Worm (Caenorhabditis elegans) whole organism, L1 larva: Measurements from ENCODE around the gene T10C6.6.
A peak's percentile ranks its signal among the peaks of the same experiment; 100 is the strongest.

Experiments
- C34B4.2 ChIP-seq: sonication (generic microtip); optimal IDR thresholded peaks from 2 replicates; lab custom pipeline; 2017; ENCODE audit warnings: mild to moderate bottlenecking, missing genetic modification characterization, missing compliant biosample characterization
- F16B12.6 ChIP-seq: fragments of 150-350 bp; optimal IDR thresholded peaks from 2 replicates; lab custom pipeline; 2014; ENCODE audit warnings: missing biosample characterization, missing genetic modification characterization
- Y116A8C.19 ChIP-seq: sonication (generic microtip); optimal IDR thresholded peaks from 2 replicates; lab custom pipeline; 2016; ENCODE audit warnings: missing compliant biosample characterization, missing genetic modification characterization, borderline replicate concordance
- alr-1 ChIP-seq: fragments of 200-800 bp; sonication (Bioruptor generic); optimal IDR thresholded peaks from 2 replicates; lab custom pipeline; 2018; ENCODE audit warnings: borderline replicate concordance, mild to moderate bottlenecking, missing genetic modification characterization, missing compliant biosample characterization
- blmp-1 ChIP-seq: fragments of 150-350 bp; optimal IDR thresholded peaks from 2 replicates; lab custom pipeline; 2014; ENCODE audit warnings: missing biosample characterization, missing genetic modification characterization
- ceh-8 ChIP-seq: fragments of 200-800 bp; sonication (Bioruptor generic); optimal IDR thresholded peaks from 2 replicates; lab custom pipeline; 2018; ENCODE audit warnings: mild to moderate bottlenecking, missing genetic modification characterization, moderate library complexity, missing compliant biosample characterization
- ceh-82 ChIP-seq, 3 experiments: fragments of 150-350 bp in 1 of 3; sonication (generic microtip) in 2 of 3; optimal IDR thresholded peaks; 2 replicates each; lab custom pipeline; 2014 to 2017; ENCODE audit warnings: missing biosample characterization in 3 of 3, missing genetic modification characterization in 3 of 3
- ceh-88 ChIP-seq: fragments of 200-800 bp; sonication (Bioruptor generic); IDR thresholded peaks from 2 replicates; pipeline ENCODE4 v1.3.6; 2022; ENCODE audit warnings: missing genetic modification characterization, missing compliant biosample characterization
- ceh-90 ChIP-seq: sonication (generic microtip); optimal IDR thresholded peaks from 2 replicates; lab custom pipeline; 2016; ENCODE audit warnings: missing genetic modification characterization, missing compliant biosample characterization
- egl-27 ChIP-seq, 2 experiments: fragments of 150-350 bp in 1 of 2; sonication (generic microtip); optimal IDR thresholded peaks; 3 replicates each; lab custom pipeline; 2017 to 2018; ENCODE audit warnings: missing biosample characterization in 2 of 2, missing genetic modification characterization in 2 of 2, missing genetic modification reagents in 2 of 2
- elt-3 ChIP-seq, 6 experiments: fragments of 150-350 bp in 1 of 6; sonication (generic microtip); optimal IDR thresholded peaks; 2 replicates each; lab custom pipeline; 2017 to 2018; ENCODE audit warnings: missing biosample characterization in 6 of 6, missing genetic modification characterization in 6 of 6, inconsistent platforms in 1 of 6
- fkh-4 ChIP-seq: sonication (generic microtip); optimal IDR thresholded peaks from 2 replicates; lab custom pipeline; 2016; ENCODE audit warnings: missing compliant biosample characterization, missing genetic modification characterization, borderline replicate concordance
- fkh-8 ChIP-seq: sonication (generic microtip); optimal IDR thresholded peaks from 2 replicates; lab custom pipeline; 2016; ENCODE audit warnings: mild to moderate bottlenecking, missing genetic modification characterization, missing compliant biosample characterization
- grh-1 ChIP-seq: fragments of 200-800 bp; sonication (Bioruptor generic); IDR thresholded peaks from 2 replicates; pipeline ENCODE4 v1.3.6; 2022; ENCODE audit warnings: missing genetic modification reagents, missing genetic modification characterization, missing compliant biosample characterization
- hlh-17 ChIP-seq: fragments of 200-800 bp; sonication (Bioruptor generic); optimal IDR thresholded peaks from 2 replicates; lab custom pipeline; 2018; ENCODE audit warnings: missing genetic modification characterization, mild to moderate bottlenecking, missing compliant biosample characterization, moderate library complexity, borderline replicate concordance
- hpl-2 ChIP-seq: fragments of 150-350 bp; optimal IDR thresholded peaks from 2 replicates; lab custom pipeline; 2014; ENCODE audit warnings: missing biosample characterization, missing genetic modification reagents, missing genetic modification characterization
- irx-1 ChIP-seq: sonication (generic microtip); optimal IDR thresholded peaks from 2 replicates; lab custom pipeline; 2016; ENCODE audit warnings: missing genetic modification characterization, missing compliant biosample characterization
- isw-1 ChIP-seq: fragments of 200-800 bp; sonication (Bioruptor generic); IDR thresholded peaks from 2 replicates; pipeline ENCODE4 v1.3.6; 2022; ENCODE audit warnings: missing genetic modification characterization, missing compliant biosample characterization
- jun-1 ChIP-seq: fragments of 150-350 bp; optimal IDR thresholded peaks from 2 replicates; lab custom pipeline; 2014; ENCODE audit warnings: missing biosample characterization, missing genetic modification reagents, missing genetic modification characterization
- lin-13 ChIP-seq: fragments of 150-350 bp; optimal IDR thresholded peaks from 2 replicates; lab custom pipeline; 2014; ENCODE audit warnings: missing biosample characterization, missing genetic modification reagents, missing genetic modification characterization
- lin-14 ChIP-seq: fragments of 200-800 bp; sonication (Bioruptor generic); optimal IDR thresholded peaks from 2 replicates; lab custom pipeline; 2018; ENCODE audit warnings: mild to moderate bottlenecking, missing genetic modification characterization, moderate library complexity, missing compliant biosample characterization
- lin-15B ChIP-seq: fragments of 150-350 bp; sonication (generic microtip); optimal IDR thresholded peaks from 3 replicates; lab custom pipeline; 2014; ENCODE audit warnings: missing biosample characterization, missing genetic modification characterization
- lin-35 ChIP-seq, 2 experiments: fragments of 150-350 bp; optimal IDR thresholded peaks; 2 replicates each; lab custom pipeline; 2014; ENCODE audit warnings: missing biosample characterization in 2 of 2, missing genetic modification characterization in 2 of 2, missing genetic modification reagents in 2 of 2
- lin-39 ChIP-seq: fragments of 150-350 bp; optimal IDR thresholded peaks from 2 replicates; lab custom pipeline; 2014; ENCODE audit warnings: missing biosample characterization, missing genetic modification reagents, missing genetic modification characterization
- lsy-2 ChIP-seq, 2 experiments: fragments of 150-350 bp; optimal IDR thresholded peaks; 2 replicates each; lab custom pipeline; 2014; ENCODE audit warnings: missing biosample characterization in 2 of 2, missing genetic modification characterization in 2 of 2
- mdl-1 ChIP-seq, 2 experiments: fragments of 150-350 bp; optimal IDR thresholded peaks; 2 replicates each; lab custom pipeline; 2014 to 2017; ENCODE audit warnings: missing biosample characterization in 2 of 2, missing genetic modification characterization in 2 of 2, inconsistent platforms in 1 of 2
- nhr-12 ChIP-seq: sonication (generic microtip); optimal IDR thresholded peaks from 2 replicates; lab custom pipeline; 2017; ENCODE audit warnings: missing biosample characterization, missing genetic modification characterization
- nhr-28 ChIP-seq: fragments of 150-350 bp; optimal IDR thresholded peaks from 2 replicates; lab custom pipeline; 2014; ENCODE audit warnings: missing biosample characterization, missing genetic modification characterization
- nhr-77 ChIP-seq: fragments of 150-350 bp; optimal IDR thresholded peaks from 2 replicates; lab custom pipeline; 2014; ENCODE audit warnings: missing biosample characterization, missing genetic modification characterization
- nhr-85 ChIP-seq: sonication (generic microtip); peaks from one replicate; lab custom pipeline; 2016; ENCODE audit warnings: missing genetic modification characterization, inconsistent platforms, missing compliant biosample characterization
- nhr-90 ChIP-seq: sonication (generic microtip); optimal IDR thresholded peaks from 2 replicates; lab custom pipeline; 2016; ENCODE audit warnings: mild to moderate bottlenecking, missing genetic modification characterization, missing compliant biosample characterization; ENCODE audit not compliant: poor library complexity
- pag-3 ChIP-seq: sonication (generic microtip); optimal IDR thresholded peaks from 2 replicates; lab custom pipeline; 2017; ENCODE audit warnings: missing genetic modification characterization, mild to moderate bottlenecking, missing compliant biosample characterization, antibody characterized with exemption, borderline replicate concordance; ENCODE audit not compliant: insufficient read depth
- pax-3 ChIP-seq: fragments of 200-800 bp; sonication (Bioruptor generic); optimal IDR thresholded peaks from 2 replicates; lab custom pipeline; 2018; ENCODE audit warnings: mild to moderate bottlenecking, missing genetic modification characterization, moderate library complexity, missing compliant biosample characterization
- rnt-1 ChIP-seq: sonication (generic microtip); optimal IDR thresholded peaks from 2 replicates; lab custom pipeline; 2016; ENCODE audit warnings: mild to moderate bottlenecking, missing genetic modification characterization, moderate library complexity, missing compliant biosample characterization
- snpc-4 ChIP-seq: fragments of 150-350 bp; optimal IDR thresholded peaks from 2 replicates; lab custom pipeline; 2014; ENCODE audit warnings: missing biosample characterization, missing genetic modification characterization
- sox-4 ChIP-seq: sonication (generic microtip); optimal IDR thresholded peaks from 2 replicates; lab custom pipeline; 2016; ENCODE audit warnings: missing genetic modification characterization, missing compliant biosample characterization
- sup-37 ChIP-seq: fragments of 200-800 bp; sonication (Bioruptor generic); optimal IDR thresholded peaks from 2 replicates; lab custom pipeline; 2018; ENCODE audit warnings: mild to moderate bottlenecking, missing genetic modification characterization, missing compliant biosample characterization
- tbx-2 ChIP-seq: sonication (generic microtip); optimal IDR thresholded peaks from 2 replicates; lab custom pipeline; 2016; ENCODE audit warnings: missing genetic modification characterization, missing compliant biosample characterization
- tlp-1 ChIP-seq: fragments of 150-350 bp; optimal IDR thresholded peaks from 2 replicates; lab custom pipeline; 2014; ENCODE audit warnings: missing biosample characterization, missing genetic modification characterization
- unc-130 ChIP-seq: fragments of 150-350 bp; optimal IDR thresholded peaks from 2 replicates; lab custom pipeline; 2017; ENCODE audit warnings: missing biosample characterization, missing genetic modification characterization, inconsistent platforms
- unc-86 ChIP-seq: sonication (generic microtip); optimal IDR thresholded peaks from 2 replicates; lab custom pipeline; 2016; ENCODE audit warnings: missing genetic modification characterization, missing compliant biosample characterization
- xbp-1 ChIP-seq: sonication (generic microtip); optimal IDR thresholded peaks from 2 replicates; lab custom pipeline; 2016; ENCODE audit warnings: missing genetic modification characterization, missing compliant biosample characterization
- zip-4 ChIP-seq: fragments of 200-800 bp; sonication (Bioruptor generic); optimal IDR thresholded peaks from 2 replicates; lab custom pipeline; 2018; ENCODE audit warnings: mild to moderate bottlenecking, missing genetic modification characterization, moderate library complexity, missing compliant biosample characterization
- ztf-4 ChIP-seq: fragments of 150-350 bp; optimal IDR thresholded peaks from 2 replicates; lab custom pipeline; 2014; ENCODE audit warnings: missing biosample characterization, missing genetic modification characterization

Gene T10C6.6

DNA sequence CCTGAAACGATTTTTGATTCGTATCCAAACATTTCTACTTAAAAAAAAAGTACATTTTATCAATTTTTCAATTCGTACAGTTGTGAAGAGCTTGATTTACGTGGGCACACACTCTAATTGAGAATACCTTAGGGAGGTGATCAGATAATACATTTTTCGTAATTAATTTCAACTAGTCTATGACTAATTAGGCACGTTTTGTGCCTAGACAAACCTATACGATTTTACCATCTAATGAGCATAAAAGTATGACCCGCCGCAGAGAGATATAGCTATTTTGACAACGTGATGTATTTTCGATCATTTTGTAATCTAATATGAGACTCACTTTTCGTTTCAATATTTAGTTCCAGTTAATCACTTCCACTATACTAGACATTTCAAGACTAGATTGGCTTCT lies 7.1 kb upstream of the T10C6.6 start:
- no peak for TF ChIP-seq nhr-77 (tag; lab: Kevin White, UChicago)
- TF ChIP-seq ceh-8, result peak; percentile 66
- TF ChIP-seq pax-3 (tag; lab: Kevin White, UChicago), result no peak
- no peak for TF ChIP-seq lin-14 (GFP tag; lab: Kevin White, UChicago)
- TF ChIP-seq, all 84 proteins: peak for 1

DNA sequence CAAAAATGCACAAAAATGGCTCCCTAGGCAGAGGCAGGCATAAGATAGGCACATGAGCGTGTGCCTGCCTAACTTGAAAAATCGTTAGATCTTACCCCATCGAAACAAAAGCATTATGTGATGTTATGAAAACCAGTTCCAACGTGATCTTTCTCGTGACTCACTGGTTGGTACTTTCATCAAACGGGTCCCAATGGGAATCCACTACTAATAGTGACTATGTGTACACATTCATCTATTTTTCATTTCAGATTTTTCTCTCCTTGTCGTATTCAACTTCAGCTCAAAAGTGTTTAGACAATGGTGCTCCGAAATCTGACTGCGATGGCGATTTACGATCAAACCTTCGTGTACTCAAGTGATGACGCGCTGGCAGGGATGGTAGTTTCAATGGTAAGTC lies 6.5 kb upstream of the T10C6.6 start, which contains the start of gene srx-43:
TSS of gene srx-43 (plus strand) at position 301 of the 400 bp plus-strand sequence.
- TF ChIP-seq nhr-12 (tag; lab: Kevin White, UChicago) (no peak), ceh-8 (no peak), sox-4 (tag; lab: Kevin White, UChicago) (no peak), nhr-77 (tag; lab: Kevin White, UChicago) (no peak), jun-1 (tag; lab: Kevin White, UChicago) (no peak), lin-14 (GFP tag; lab: Kevin White, UChicago) (no peak)

DNA sequence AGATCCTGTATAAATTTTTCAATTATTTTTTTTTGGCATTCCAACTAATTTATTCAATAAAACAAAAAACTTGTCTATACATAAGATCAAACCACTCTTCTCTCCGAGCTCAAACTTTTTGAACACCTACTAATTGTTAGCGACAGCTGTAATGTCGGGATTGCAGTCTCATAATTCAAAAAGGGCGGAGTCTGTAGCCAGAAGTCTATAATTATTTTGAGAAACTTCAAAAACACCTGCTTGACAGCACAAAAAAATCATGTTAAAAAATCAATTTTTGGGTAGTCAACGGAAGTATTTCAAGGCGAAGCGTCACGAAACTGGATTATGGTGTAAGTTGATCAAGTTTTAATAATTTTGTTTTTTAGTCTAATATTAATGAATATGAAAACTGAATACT lies 4.1 kb upstream of the T10C6.6 start, which contains the start of gene srx-44:
TSS of gene srx-44 (plus strand) at position 301 of the 400 bp plus-strand sequence.
- TF ChIP-seq blmp-1 (tag; lab: Kevin White, UChicago) (no peak), pag-3 (tag; lab: Kevin White, UChicago) (no peak), fkh-4 (tag; lab: Kevin White, UChicago) (no peak), egl-27 (tag; optimal IDR thresholded peaks at IDR 0.05; lab: Kevin White, UChicago) (no peak), hpl-2 (GFP tag; lab: Kevin White, UChicago) (no peak), xbp-1 (tag; lab: Kevin White, UChicago) (no peak), nhr-28 (tag; lab: Kevin White, UChicago) (no peak), unc-86 (tag; lab: Kevin White, UChicago) (no peak), ztf-4 (tag; lab: Kevin White, UChicago) (no peak), rnt-1 (tag; lab: Kevin White, UChicago) (no peak), mdl-1 (tag; optimal IDR thresholded peaks at IDR 0.05; lab: Kevin White, UChicago) (no peak), hlh-17 (GFP tag; lab: Kevin White, UChicago) (no peak), nhr-90 (tag; lab: Kevin White, UChicago) (no peak), snpc-4 (tag; lab: Kevin White, UChicago) (no peak), lin-39 (tag; lab: Kevin White, UChicago) (no peak), ceh-88 (GFP tag; lab: Robert Waterston, UW) (no peak), ceh-8 (no peak), elt-3 (tag; optimal IDR thresholded peaks at IDR 0.05; lab: Kevin White, UChicago) (no peak), sup-37 (no peak)

DNA sequence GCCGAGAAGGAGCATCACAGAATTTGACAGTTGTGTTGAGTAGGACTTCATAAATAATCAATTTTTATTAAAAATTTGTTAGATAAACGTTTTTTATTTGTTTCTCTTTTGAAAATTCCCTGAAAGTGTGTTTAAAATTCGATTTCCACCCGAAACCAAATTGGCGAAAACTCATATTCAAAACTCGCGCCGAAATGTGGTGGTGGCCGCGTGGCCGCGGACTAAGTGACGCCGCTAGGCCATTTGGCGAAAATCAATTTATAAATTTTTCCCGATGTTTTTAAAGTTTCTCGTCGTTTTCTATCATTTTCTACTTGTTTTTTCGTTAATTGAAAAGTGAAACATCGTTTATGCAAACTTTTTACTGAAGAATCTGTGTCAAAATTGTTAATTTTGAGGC lies 1.5 kb upstream of the T10C6.6 start:
- peak; percentile 87 for TF ChIP-seq ceh-90 (tag; lab: Kevin White, UChicago)
- TF ChIP-seq isw-1, result peak; percentile 49
- peak; percentile 51 for TF ChIP-seq sox-4 (tag; lab: Kevin White, UChicago)
- no peak for TF ChIP-seq nhr-77 (tag; lab: Kevin White, UChicago)
- TF ChIP-seq tlp-1 (tag; lab: Kevin White, UChicago), result no peak
- no peak for TF ChIP-seq unc-130 (tag; lab: Kevin White, UChicago)
- TF ChIP-seq elt-3 (tag; optimal IDR thresholded peaks at IDR 0.05; lab: Kevin White, UChicago), result no peak
- TF ChIP-seq nhr-85 (tag; lab: Kevin White, UChicago), result peak; percentile 76
- TF ChIP-seq lin-13 (GFP tag; lab: Kevin White, UChicago), result no peak
- peak; percentile 75 for TF ChIP-seq nhr-90 (tag; lab: Kevin White, UChicago)
- TF ChIP-seq lin-15B, result no peak
- TF ChIP-seq grh-1, result no peak
- no peak for TF ChIP-seq zip-4 (GFP tag; lab: Kevin White, UChicago)
- TF ChIP-seq lin-35 (GFP tag; optimal IDR thresholded peaks at IDR 0.05; lab: Kevin White, UChicago), result peak; percentile 91 to 95
- no peak for TF ChIP-seq C34B4.2 (tag; lab: Kevin White, UChicago)
- no peak for TF ChIP-seq alr-1 (tag; lab: Kevin White, UChicago)
- TF ChIP-seq pag-3 (tag; lab: Kevin White, UChicago), result no peak
- no peak for TF ChIP-seq lsy-2 (tag; optimal IDR thresholded peaks at IDR 0.05; lab: Kevin White, UChicago)
- no peak for TF ChIP-seq tbx-2 (tag; lab: Kevin White, UChicago)
- TF ChIP-seq Y116A8C.19 (tag; lab: Kevin White, UChicago), result peak; percentile 30
- TF ChIP-seq F16B12.6 (tag; lab: Kevin White, UChicago), result no peak
- no peak for TF ChIP-seq unc-86 (tag; lab: Kevin White, UChicago)
- TF ChIP-seq ceh-82 (tag; optimal IDR thresholded peaks at IDR 0.05; lab: Kevin White, UChicago), result peak; percentile 15 to 52 (median 36)
- TF ChIP-seq fkh-8, result no peak
- TF ChIP-seq sup-37, result no peak
- no peak for TF ChIP-seq ztf-4 (tag; lab: Kevin White, UChicago)
- no peak for TF ChIP-seq nhr-12 (tag; lab: Kevin White, UChicago)
- peak; percentile 72 for TF ChIP-seq irx-1 (tag; lab: Kevin White, UChicago)
